Worm (Caenorhabditis elegans): ENCODE measurements around the gene F41G3.5.
A peak's percentile ranks its signal among the peaks of the same experiment; 100 is the strongest.

The F41G3.5 gene

ce11 chrII:6776418-6777034 lies 30.0 kb downstream of the F41G3.5 start, which contains the start of gene ssup-72:
TSS of gene ssup-72 (plus strand) at chrII:6776598.
- TF ChIP-seq ceh-14 (tag; optimal IDR thresholded peaks at IDR 0.05) (peak; percentile 22), elt-2 (tag; optimal IDR thresholded peaks at IDR 0.05) (peak; percentile 39), tbx-2 (tag; optimal IDR thresholded peaks at IDR 0.05) (peak; percentile 74), unc-42 (tag; optimal IDR thresholded peaks at IDR 0.05) (peak; percentile 32), rnt-1 (tag; optimal IDR thresholded peaks at IDR 0.05) (peak; percentile 33), C08G9.2 (tag; optimal IDR thresholded peaks at IDR 0.05) (peak; percentile 83), lim-6 (tag; optimal IDR thresholded peaks at IDR 0.05) (peak; percentile 14), ref-2 (tag; optimal IDR thresholded peaks at IDR 0.05) (peak; percentile 35), nfya-1 (tag; optimal IDR thresholded peaks at IDR 0.05) (peak; percentile 4), dmd-4 (tag; optimal IDR thresholded peaks at IDR 0.05; ENCODE audit: borderline replicate concordance) (no peak), pqm-1 (tag; optimal IDR thresholded peaks at IDR 0.05) (no peak), hlh-8 (tag; optimal IDR thresholded peaks at IDR 0.05) (peak; percentile 72), unc-86 (tag; optimal IDR thresholded peaks at IDR 0.05) (no peak), ets-4 (tag; optimal IDR thresholded peaks at IDR 0.05) (peak; percentile 67), tbx-7 (tag; optimal IDR thresholded peaks at IDR 0.05) (peak; percentile 82), pag-3 (tag; optimal IDR thresholded peaks at IDR 0.05; ENCODE audit: borderline replicate concordance) (no peak), odd-2 (tag; optimal IDR thresholded peaks at IDR 0.05) (no peak), Y22D7AL.16 (tag; optimal IDR thresholded peaks at IDR 0.05) (no peak), ceh-34 (tag; optimal IDR thresholded peaks at IDR 0.05) (peak; percentile 9), ceh-31 (tag; optimal IDR thresholded peaks at IDR 0.05) (peak; percentile 88), ceh-2 (tag; optimal IDR thresholded peaks at IDR 0.05) (peak; percentile 77), hlh-30 (tag; optimal IDR thresholded peaks at IDR 0.05; ENCODE audit: insufficient read depth) (no peak), zip-5 (tag; optimal IDR thresholded peaks at IDR 0.05) (peak; percentile 59)

DNA sequence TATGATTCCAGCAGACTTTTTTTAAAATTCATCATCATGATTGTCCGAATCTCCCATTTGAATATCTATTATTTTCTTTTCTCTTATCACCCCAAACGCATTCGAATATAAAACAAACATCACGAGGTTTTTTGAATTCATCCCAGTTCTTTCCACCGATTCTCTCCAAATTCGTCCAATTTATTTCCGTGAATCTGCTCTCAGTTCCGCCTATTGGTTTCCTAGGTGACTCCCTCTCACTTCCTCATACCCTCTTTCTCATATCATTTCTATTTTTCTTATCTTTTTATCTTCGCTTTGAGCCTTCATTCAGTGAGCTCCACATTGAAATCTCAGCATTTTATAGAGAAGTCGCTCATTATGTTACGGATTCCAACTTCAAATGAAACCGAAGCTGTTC lies 32.6 kb downstream of the F41G3.5 start, which contains the start of gene T13C2.7:
T13C2.7 (plus strand) TSS at position 301 of the 400 bp plus-strand sequence.
- TF ChIP-seq C38D4.7 (GFP tag; optimal IDR thresholded peaks at IDR 0.05) = no peak
- TF ChIP-seq gmeb-2 (tag; optimal IDR thresholded peaks at IDR 0.05) = no peak
- TF ChIP-seq ceh-34 (tag; optimal IDR thresholded peaks at IDR 0.05) = no peak
- no peak for TF ChIP-seq sox-4 (tag; optimal IDR thresholded peaks at IDR 0.05)
- TF ChIP-seq ceh-22 (tag; optimal IDR thresholded peaks at IDR 0.05) = no peak
- TF ChIP-seq sdc-2 (tag; optimal IDR thresholded peaks at IDR 0.05) = no peak
- TF ChIP-seq ceh-24 (tag; optimal IDR thresholded peaks at IDR 0.05) = no peak
- no peak for TF ChIP-seq nhr-232 (tag; optimal IDR thresholded peaks at IDR 0.05)
- no peak for TF ChIP-seq nfya-1 (tag; optimal IDR thresholded peaks at IDR 0.05)
- TF ChIP-seq C08G9.2 (tag; optimal IDR thresholded peaks at IDR 0.05) = no peak
- TF ChIP-seq pros-1 (tag; optimal IDR thresholded peaks at IDR 0.05) = no peak
- no peak for TF ChIP-seq fkh-10 (GFP tag; optimal IDR thresholded peaks at IDR 0.05)
- TF ChIP-seq lim-6 (tag; optimal IDR thresholded peaks at IDR 0.05) = no peak
- TF ChIP-seq ceh-30 (tag; optimal IDR thresholded peaks at IDR 0.05) = no peak
- no peak for TF ChIP-seq T23F11.4 (GFP tag; optimal IDR thresholded peaks at IDR 0.05)
- TF ChIP-seq unc-86 (tag; optimal IDR thresholded peaks at IDR 0.05) = no peak
- no peak for TF ChIP-seq pax-1 (tag; optimal IDR thresholded peaks at IDR 0.05)

DNA sequence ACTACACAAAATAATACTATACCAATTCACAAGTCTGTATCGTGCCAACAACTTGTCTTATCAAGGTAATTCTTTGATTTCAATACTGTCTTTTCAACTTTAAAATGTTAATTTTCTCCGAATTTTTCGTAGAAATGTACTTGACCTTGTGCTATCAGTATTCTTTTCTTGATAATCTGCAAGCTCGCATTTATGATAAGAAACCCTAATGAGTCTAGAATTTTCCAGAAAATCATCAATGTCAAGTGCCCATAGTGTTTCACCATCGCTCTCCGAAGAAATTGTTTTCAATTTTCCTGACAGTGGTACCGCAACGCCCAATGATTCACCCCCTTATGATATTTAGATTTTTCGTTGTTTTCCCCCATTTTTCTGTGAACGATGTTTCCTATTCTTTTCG lies 34.7 kb downstream of the F41G3.5 start:
- TF ChIP-seq unc-86 (tag; optimal IDR thresholded peaks at IDR 0.05) (no peak), npax-4 (tag; optimal IDR thresholded peaks at IDR 0.05) (no peak), K09A11.1 (tag; optimal IDR thresholded peaks at IDR 0.05; ENCODE audit: insufficient read depth) (no peak), odd-2 (tag; optimal IDR thresholded peaks at IDR 0.05) (no peak), pag-3 (tag; optimal IDR thresholded peaks at IDR 0.05; ENCODE audit: borderline replicate concordance) (no peak), F13H6.1 (tag; optimal IDR thresholded peaks at IDR 0.05) (no peak), elt-2 (tag; optimal IDR thresholded peaks at IDR 0.05) (peak; percentile 64)

Data from whole organism, late embryonic.